Fruit fly (Drosophila melanogaster) whole organism, embryonic: ENCODE data around the gene Lmpt.

Experiments
- Abd-B ChIP-seq: fragments of 200-800 bp; sonication (Bioruptor generic); optimal IDR thresholded peaks from 2 replicates; lab custom pipeline; 2018; ENCODE audit warnings: missing biosample characterization, mild to moderate bottlenecking, missing genetic modification characterization, moderate library complexity
- B-H1 ChIP-seq: fragments of 200-800 bp; sonication (Bioruptor generic); IDR thresholded peaks from 3 replicates; pipeline ENCODE4 v1.3.6; 2022; ENCODE audit warnings: missing biosample characterization, missing genetic modification characterization
- CG10431 ChIP-seq: fragments of 200-800 bp; sonication (Bioruptor generic); optimal IDR thresholded peaks from 3 replicates; lab custom pipeline; 2018; ENCODE audit warnings: missing biosample characterization, mild to moderate bottlenecking, missing genetic modification characterization
- CG11398 ChIP-seq: fragments of 200-800 bp; sonication (Bioruptor generic); optimal IDR thresholded peaks from 2 replicates; lab custom pipeline; 2016; ENCODE audit warnings: missing biosample characterization, missing genetic modification characterization
- CG11456 ChIP-seq: fragments of 200-800 bp; sonication (Bioruptor generic); IDR thresholded peaks from 3 replicates; pipeline ENCODE4 v1.3.6; 2022; ENCODE audit warnings: missing biosample characterization, missing genetic modification characterization
- CG11695 ChIP-seq: fragments of 200-800 bp; sonication (Bioruptor generic); IDR thresholded peaks from 3 replicates; pipeline ENCODE4 v1.3.6; 2022; ENCODE audit warnings: missing biosample characterization, missing genetic modification characterization
- CG12769 ChIP-seq: fragments of 200-800 bp; sonication (Bioruptor generic); optimal IDR thresholded peaks from 2 replicates; lab custom pipeline; 2019; ENCODE audit warnings: missing biosample characterization, mild to moderate bottlenecking, missing genetic modification characterization, moderate library complexity
- CG13424 ChIP-seq: fragments of 200-800 bp; sonication (Bioruptor generic); optimal IDR thresholded peaks from 2 replicates; lab custom pipeline; 2019; ENCODE audit warnings: missing biosample characterization, mild to moderate bottlenecking, missing genetic modification characterization, moderate library complexity
- CG13775 ChIP-seq: fragments of 200-800 bp; sonication (Bioruptor generic); optimal IDR thresholded peaks from 3 replicates; lab custom pipeline; 2017; ENCODE audit warnings: missing biosample characterization, mild to moderate bottlenecking, missing genetic modification characterization
- CG14860 ChIP-seq: fragments of 200-800 bp; sonication (Bioruptor generic); IDR thresholded peaks from 3 replicates; pipeline ENCODE4 v1.3.6; 2022; ENCODE audit warnings: missing biosample characterization, missing genetic modification characterization; ENCODE audit not compliant: partially characterized antibody
- CG16815 ChIP-seq: fragments of 200-800 bp; sonication (Bioruptor generic); optimal IDR thresholded peaks from 3 replicates; lab custom pipeline; 2017; ENCODE audit warnings: missing biosample characterization, mild to moderate bottlenecking, missing genetic modification characterization
- CG17328 ChIP-seq: fragments of 200-800 bp; sonication (Bioruptor generic); IDR thresholded peaks from 2 replicates; pipeline ENCODE4 v1.3.6; 2022; ENCODE audit warnings: missing biosample characterization, missing genetic modification characterization
- CG17361 ChIP-seq: fragments of 200-800 bp; sonication (Bioruptor generic); IDR thresholded peaks from 3 replicates; pipeline ENCODE4 v1.3.6; 2022; ENCODE audit warnings: missing biosample characterization, missing genetic modification characterization
- CG17568 ChIP-seq: fragments of 200-800 bp; sonication (Bioruptor generic); optimal IDR thresholded peaks from 2 replicates; lab custom pipeline; 2018; ENCODE audit warnings: missing biosample characterization, mild to moderate bottlenecking, missing genetic modification characterization, moderate library complexity
- CG2678 ChIP-seq: fragments of 200-800 bp; sonication (Bioruptor generic); optimal IDR thresholded peaks from 3 replicates; lab custom pipeline; 2019; ENCODE audit warnings: missing biosample characterization, mild to moderate bottlenecking, missing genetic modification characterization, moderate library complexity
- CG3065 ChIP-seq: fragments of 200-800 bp; sonication (Bioruptor generic); optimal IDR thresholded peaks from 2 replicates; lab custom pipeline; 2016; ENCODE audit warnings: missing biosample characterization, missing genetic modification characterization
- CG33557 ChIP-seq: fragments of 200-800 bp; sonication (Bioruptor generic); optimal IDR thresholded peaks from 2 replicates; lab custom pipeline; 2019; ENCODE audit warnings: missing biosample characterization, mild to moderate bottlenecking, missing genetic modification characterization, moderate library complexity
- CG42726 ChIP-seq: fragments of 200-800 bp; sonication (Bioruptor generic); IDR thresholded peaks from 2 replicates; pipeline ENCODE4 v1.3.6; 2022; ENCODE audit warnings: missing biosample characterization, missing genetic modification characterization; ENCODE audit not compliant: partially characterized antibody
- CG43689 ChIP-seq: fragments of 200-800 bp; sonication (Bioruptor generic); IDR thresholded peaks from 2 replicates; pipeline ENCODE4 v1.3.6; 2022; ENCODE audit warnings: missing biosample characterization, missing genetic modification characterization
- CG6813 ChIP-seq: fragments of 200-800 bp; sonication (Bioruptor generic); optimal IDR thresholded peaks from 2 replicates; lab custom pipeline; 2017; ENCODE audit warnings: missing biosample characterization, missing genetic modification characterization, mild to moderate bottlenecking, moderate library complexity, missing genetic modification reagents
- CG7745 ChIP-seq: fragments of 200-800 bp; sonication (Bioruptor generic); optimal IDR thresholded peaks from 2 replicates; lab custom pipeline; 2018; ENCODE audit warnings: missing biosample characterization, mild to moderate bottlenecking, missing genetic modification characterization, moderate library complexity
- CG8089 ChIP-seq: fragments of 200-800 bp; sonication (Bioruptor generic); optimal IDR thresholded peaks from 3 replicates; lab custom pipeline; 2016; ENCODE audit warnings: missing biosample characterization, missing genetic modification characterization
- CTCF ChIP-seq: fragments of 200-800 bp; sonication (Bioruptor generic); optimal IDR thresholded peaks from 2 replicates; lab custom pipeline; 2017; ENCODE audit warnings: missing biosample characterization, mild to moderate bottlenecking, missing genetic modification characterization, moderate library complexity
- CoRest ChIP-seq: fragments of 200-800 bp; sonication (Bioruptor generic); optimal IDR thresholded peaks from 3 replicates; lab custom pipeline; 2018; ENCODE audit warnings: missing biosample characterization, mild to moderate bottlenecking, missing genetic modification characterization, moderate library complexity
- D19B ChIP-seq: fragments of 200-800 bp; sonication (Bioruptor generic); optimal IDR thresholded peaks from 2 replicates; lab custom pipeline; 2017; ENCODE audit warnings: missing biosample characterization, mild to moderate bottlenecking, missing genetic modification characterization
- Dad ChIP-seq: fragments of 200-800 bp; sonication (Bioruptor generic); optimal IDR thresholded peaks from 3 replicates; lab custom pipeline; 2016; ENCODE audit warnings: missing biosample characterization, missing genetic modification characterization
- Hr78 ChIP-seq, 2 experiments: fragments of 200-800 bp in 1 of 2; fragments of >200 bp in 1 of 2; sonication (Bioruptor generic) in 1 of 2; optimal IDR thresholded peaks; 2 replicates each; lab custom pipeline; 2017 to 2019; ENCODE audit warnings: missing biosample characterization in 2 of 2, missing genetic modification characterization in 2 of 2, mild to moderate bottlenecking in 1 of 2, moderate library complexity in 1 of 2
- NK7.1 ChIP-seq: fragments of 200-800 bp; sonication (Bioruptor generic); optimal IDR thresholded peaks from 3 replicates; lab custom pipeline; 2016; ENCODE audit warnings: missing biosample characterization, missing genetic modification characterization
- Neu2 ChIP-seq: fragments of 200-800 bp; sonication (Bioruptor generic); optimal IDR thresholded peaks from 3 replicates; lab custom pipeline; 2016; ENCODE audit warnings: missing biosample characterization, missing genetic modification characterization, borderline replicate concordance
- Oli ChIP-seq: fragments of 200-800 bp; sonication (Bioruptor generic); optimal IDR thresholded peaks from 2 replicates; lab custom pipeline; 2018; ENCODE audit warnings: missing biosample characterization, mild to moderate bottlenecking, missing genetic modification characterization, moderate library complexity
- PHDP ChIP-seq: fragments of 200-800 bp; sonication (Bioruptor generic); optimal IDR thresholded peaks from 3 replicates; lab custom pipeline; 2018; ENCODE audit warnings: missing biosample characterization, mild to moderate bottlenecking, missing genetic modification characterization, moderate library complexity
- Sin3A ChIP-seq: fragments of >200 bp; optimal IDR thresholded peaks from 2 replicates; lab custom pipeline; 2018
- abd-A ChIP-seq: fragments of 200-800 bp; sonication (Bioruptor generic); optimal IDR thresholded peaks from 3 replicates; lab custom pipeline; 2019; ENCODE audit warnings: missing biosample characterization, mild to moderate bottlenecking, missing genetic modification characterization, moderate library complexity
- az2 ChIP-seq: fragments of 200-800 bp; sonication (Bioruptor generic); optimal IDR thresholded peaks from 3 replicates; lab custom pipeline; 2016; ENCODE audit warnings: missing biosample characterization, missing genetic modification characterization
- dimm ChIP-seq: fragments of 200-800 bp; sonication (Bioruptor generic); IDR thresholded peaks from 2 replicates; pipeline ENCODE4 v1.3.6; 2022; ENCODE audit warnings: missing biosample characterization, missing genetic modification characterization
- dmrt99B ChIP-seq: fragments of 200-800 bp; sonication (Bioruptor generic); optimal IDR thresholded peaks from 2 replicates; lab custom pipeline; 2018; ENCODE audit warnings: missing biosample characterization, mild to moderate bottlenecking, missing genetic modification characterization, moderate library complexity
- fd102C ChIP-seq: fragments of 200-800 bp; sonication (Bioruptor generic); optimal IDR thresholded peaks from 2 replicates; lab custom pipeline; 2018; ENCODE audit warnings: missing biosample characterization, mild to moderate bottlenecking, missing genetic modification characterization, moderate library complexity
- fu2 ChIP-seq: fragments of 200-800 bp; sonication (Bioruptor generic); optimal IDR thresholded peaks from 2 replicates; lab custom pipeline; 2016; ENCODE audit warnings: missing biosample characterization, missing genetic modification characterization
- gfzf ChIP-seq: fragments of 200-800 bp; sonication (Bioruptor generic); optimal IDR thresholded peaks from 2 replicates; lab custom pipeline; 2016; ENCODE audit warnings: missing biosample characterization, mild to moderate bottlenecking, missing genetic modification characterization, moderate library complexity
- h ChIP-seq: fragments of >200 bp; optimal IDR thresholded peaks from 2 replicates; lab custom pipeline; 2017
- kay ChIP-seq: fragments of 200-800 bp; sonication (Bioruptor generic); optimal IDR thresholded peaks from 2 replicates; lab custom pipeline; 2016; ENCODE audit warnings: missing biosample characterization, missing genetic modification characterization
- mld ChIP-seq: fragments of 200-800 bp; sonication (Bioruptor generic); IDR thresholded peaks from 3 replicates; pipeline ENCODE4 v1.3.6; 2022; ENCODE audit warnings: missing biosample characterization, missing genetic modification characterization; ENCODE audit not compliant: partially characterized antibody
- p53 ChIP-seq: fragments of 200-800 bp; sonication (Bioruptor generic); optimal IDR thresholded peaks from 2 replicates; lab custom pipeline; 2016; ENCODE audit warnings: missing biosample characterization, missing genetic modification characterization
- peb ChIP-seq: fragments of 200-800 bp; sonication (Bioruptor generic); IDR thresholded peaks from 2 replicates; pipeline ENCODE4 v1.3.6; 2022; ENCODE audit warnings: missing biosample characterization, missing genetic modification characterization
- ranshi ChIP-seq: fragments of 200-800 bp; sonication (Bioruptor generic); IDR thresholded peaks from 2 replicates; pipeline ENCODE4 v1.3.6; 2022; ENCODE audit warnings: missing biosample characterization, missing genetic modification characterization
- sens ChIP-seq: fragments of 200-800 bp; sonication (Bioruptor generic); peaks from one replicate; lab custom pipeline; 2016; ENCODE audit warnings: missing biosample characterization, missing genetic modification characterization
- sr ChIP-seq: fragments of 200-800 bp; sonication (Bioruptor generic); IDR thresholded peaks from 3 replicates; pipeline ENCODE4 v1.3.6; 2022; ENCODE audit warnings: missing biosample characterization, missing genetic modification characterization
- unc-4 ChIP-seq: fragments of 200-800 bp; sonication (Bioruptor generic); IDR thresholded peaks from 2 replicates; pipeline ENCODE4 v1.3.6; 2022; ENCODE audit warnings: missing biosample characterization, missing genetic modification characterization; ENCODE audit not compliant: partially characterized antibody
- usp ChIP-seq: fragments of >200 bp; optimal IDR thresholded peaks from 2 replicates; lab custom pipeline; 2017; ENCODE audit warnings: missing biosample characterization, missing genetic modification characterization
- vvl ChIP-seq: fragments of 200-800 bp; sonication (Bioruptor generic); IDR thresholded peaks from 2 replicates; pipeline ENCODE4 v1.3.6; 2022; ENCODE audit warnings: missing biosample characterization, missing genetic modification characterization
- wek ChIP-seq: fragments of 200-800 bp; sonication (Bioruptor generic); optimal IDR thresholded peaks from 3 replicates; lab custom pipeline; 2018; ENCODE audit warnings: missing biosample characterization, mild to moderate bottlenecking, missing genetic modification characterization, moderate library complexity
- wor ChIP-seq: fragments of 200-800 bp; sonication (Bioruptor generic); IDR thresholded peaks from 2 replicates; pipeline ENCODE4 v1.3.6; 2022; ENCODE audit warnings: missing biosample characterization, missing genetic modification characterization

Lmpt gene

DNA sequence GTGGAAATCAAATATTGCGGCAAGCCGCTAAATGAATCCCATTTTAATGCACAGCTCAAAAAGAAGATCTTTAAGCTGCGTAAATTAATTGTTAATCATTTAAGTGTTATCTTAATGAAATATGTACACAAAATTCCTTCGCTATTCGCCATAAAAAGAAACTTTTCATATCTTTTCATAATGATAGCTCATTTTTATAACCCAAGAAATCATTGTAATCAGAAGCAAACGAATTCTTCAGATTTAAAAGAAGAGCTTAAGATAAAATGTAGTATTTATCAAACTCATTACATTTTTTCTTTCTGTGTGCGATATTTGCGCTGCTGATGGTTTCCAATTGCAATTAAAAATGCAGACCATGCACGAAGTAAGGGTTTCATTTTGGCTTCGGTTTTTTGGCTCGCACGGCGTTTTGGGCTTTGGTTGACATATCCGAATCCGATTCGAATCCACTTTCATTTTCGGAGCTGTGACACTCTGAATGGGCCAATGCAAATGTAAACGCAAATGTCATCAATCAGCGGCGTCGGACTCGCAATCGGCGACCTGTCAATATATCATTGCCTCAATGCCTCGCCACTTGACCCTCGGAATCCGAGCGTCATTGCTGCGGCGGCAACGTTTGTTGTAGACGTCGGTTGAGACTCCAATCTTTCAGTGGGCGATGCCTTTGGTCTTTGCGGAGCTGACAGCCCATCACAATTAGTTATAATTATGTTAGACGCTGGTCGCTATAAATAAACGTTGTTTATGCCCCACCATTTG is 52.5 kb downstream of the Lmpt start (continued):
- 0 out of 2 replicates have a peak, but pooled peaks have one; percentile 31 for TF ChIP-seq wor (GFP tag; lab: Robert Waterston, UW)
- TF ChIP-seq CG17328 (GFP tag; lab: Robert Waterston, UW), result no peak
- TF ChIP-seq abd-A, result no peak
- TF ChIP-seq p53 (GFP tag; lab: Kevin White, UChicago), result no peak
- peak; percentile 76 for TF ChIP-seq sr (GFP tag; lab: Robert Waterston, UW)
- no peak for TF ChIP-seq CG10431
- TF ChIP-seq mld (GFP tag; lab: Robert Waterston, UW), result no peak
- no peak for TF ChIP-seq sens (GFP tag; lab: Kevin White, UChicago)
- no peak for TF ChIP-seq CG6813 (GFP tag; lab: Kevin White, UChicago)
- no peak for TF ChIP-seq usp (GFP tag; lab: Kevin White, UChicago)
- TF ChIP-seq PHDP, result peak; percentile 17
- 0 out of 3 replicates have a peak, but pooled peaks have one; percentile 36 for TF ChIP-seq CG11456 (GFP tag; lab: Robert Waterston, UW)
- no peak for TF ChIP-seq peb
- no peak for TF ChIP-seq h (lab: Kevin White, UChicago)
- TF ChIP-seq CG8089, result no peak
- no peak for TF ChIP-seq D19B (GFP tag; lab: Kevin White, UChicago)
- no peak for TF ChIP-seq CG13775 (GFP tag; lab: Kevin White, UChicago)
- no peak for TF ChIP-seq kay (GFP tag; lab: Kevin White, UChicago)
- TF ChIP-seq fd102C (GFP tag; lab: Kevin White, UChicago), result no peak
- TF ChIP-seq CG11695, result no peak
- no peak for TF ChIP-seq fu2 (GFP tag; lab: Kevin White, UChicago)
- TF ChIP-seq vvl, result 0 out of 2 replicates have a peak, but pooled peaks have one; percentile 9
- no peak for TF ChIP-seq NK7.1
- no peak for TF ChIP-seq CG7745
- TF ChIP-seq CG43689 (GFP tag; lab: Robert Waterston, UW), result no peak
- TF ChIP-seq unc-4 (GFP tag; lab: Robert Waterston, UW), result no peak
- peak; percentile 7 for TF ChIP-seq Oli (tag; lab: Kevin White, UChicago)
- TF ChIP-seq dmrt99B (tag; lab: Kevin White, UChicago), result peak; percentile 48
- no peak for TF ChIP-seq gfzf (GFP tag; lab: Kevin White, UChicago)
- no peak for TF ChIP-seq CG12769
- peak; percentile 42 for TF ChIP-seq CG13424 (tag; lab: Kevin White, UChicago)
- TF ChIP-seq Sin3A (lab: Kevin White, UChicago), result no peak
- TF ChIP-seq B-H1 (GFP tag; lab: Robert Waterston, UW), result no peak
- peak; percentile 19 for TF ChIP-seq CG2678 (tag; lab: Kevin White, UChicago)
- peak; percentile 12 for TF ChIP-seq CoRest (tag; lab: Kevin White, UChicago)
- TF ChIP-seq Hr78 (GFP tag; optimal IDR thresholded peaks at IDR 0.05; lab: Kevin White, UChicago), result peak in 1 of 2 experiments; percentile 49
- no peak for TF ChIP-seq CG14860 (GFP tag; lab: Robert Waterston, UW)
- no peak for TF ChIP-seq CTCF
- TF ChIP-seq CG3065, result no peak
- no peak for TF ChIP-seq az2 (GFP tag; lab: Kevin White, UChicago)

DNA sequence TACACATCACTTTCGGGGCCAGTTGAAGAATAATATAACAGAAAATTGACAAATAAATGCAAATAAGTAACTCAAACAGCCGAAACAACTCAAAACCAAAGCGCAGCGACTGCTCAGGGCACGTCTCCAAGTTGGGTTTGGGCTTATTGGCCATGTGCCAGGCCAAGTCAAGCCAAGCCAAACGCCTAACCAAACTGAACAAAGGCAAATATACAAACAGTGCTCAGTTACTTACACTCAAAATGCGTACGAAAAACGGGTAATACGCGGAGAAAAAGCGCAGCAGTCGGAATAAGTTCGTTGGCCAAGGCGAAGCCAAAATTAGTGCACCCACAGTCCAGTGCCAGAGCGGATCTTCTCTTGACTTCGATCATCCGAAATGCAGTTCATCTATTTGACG is 57.9 kb downstream of the Lmpt start, which contains the start of gene CG13028:
Gene CG13028 (plus strand): TSS at position 301 of the 400 bp plus-strand sequence.
- TF ChIP-seq CG17361 (no peak), CG6813 (GFP tag; lab: Kevin White, UChicago) (no peak), CG11456 (GFP tag; lab: Robert Waterston, UW) (no peak), CG33557 (GFP tag; lab: Kevin White, UChicago) (no peak), ranshi (no peak), Abd-B (GFP tag; lab: Kevin White, UChicago) (no peak), CG42726 (GFP tag; lab: Robert Waterston, UW) (no peak), CG16815 (GFP tag; lab: Kevin White, UChicago) (no peak), CG17568 (GFP tag; lab: Kevin White, UChicago) (no peak), Dad (GFP tag; lab: Kevin White, UChicago) (no peak), Neu2 (GFP tag; lab: Kevin White, UChicago) (no peak), vvl (0 out of 2 replicates have a peak, but pooled peaks have one; percentile 22), wek (peak; percentile 12), CG11398 (no peak), dimm (GFP tag; lab: Robert Waterston, UW) (no peak)
